Fruit fly (Drosophila melanogaster): ENCODE measurements around the gene CG8907.

Gene CG8907

dm6 chr3R:17029796-17030195 is 21.7 kb downstream of the CG8907 start:
- TF ChIP-seq noc (tag; optimal IDR thresholded peaks at IDR 0.05): no peak

DNA sequence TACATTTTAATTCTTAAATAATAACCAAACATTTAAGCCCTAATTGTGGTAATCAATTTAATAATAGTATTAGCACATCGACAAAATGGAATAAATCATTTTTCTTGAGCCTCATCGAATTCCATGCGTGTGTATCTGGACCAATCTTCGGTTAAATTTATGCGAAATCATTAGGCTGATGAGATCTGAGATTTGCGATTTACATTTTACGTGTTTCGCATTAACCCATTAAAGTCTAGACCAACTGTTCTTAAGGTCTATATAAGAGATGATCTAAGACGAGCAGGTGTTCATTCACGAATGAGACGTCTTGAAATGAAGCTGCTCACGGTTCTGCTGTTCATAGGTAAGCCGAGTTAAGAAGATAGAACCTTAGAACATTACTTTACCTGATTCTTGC is 23.4 kb downstream of the CG8907 start, which contains the start of gene CG31268:
Gene CG31268, plus strand, starts transcription at position 301 of the 400 bp plus-strand sequence.
- no peak for TF ChIP-seq noc (tag; optimal IDR thresholded peaks at IDR 0.05)

DNA sequence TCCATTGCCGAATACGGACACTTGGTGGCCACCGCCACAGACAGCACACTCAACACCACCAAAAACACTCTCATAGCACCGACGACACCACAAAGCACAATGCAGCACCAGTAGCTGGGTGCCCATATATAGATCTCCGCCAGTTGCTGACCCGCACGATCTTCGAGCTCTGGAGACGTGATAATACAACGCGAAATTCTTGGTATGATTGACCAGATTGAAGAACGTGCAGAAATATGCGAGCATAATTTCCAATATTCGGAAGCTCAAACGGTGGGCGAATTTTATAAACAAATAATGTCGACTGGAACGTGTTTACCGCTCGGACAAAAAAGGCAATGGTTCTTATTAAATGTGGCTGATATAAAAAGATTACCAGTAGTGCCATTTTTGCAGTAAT is 27.9 kb downstream of the CG8907 start, which contains the start of gene CG4009:
Gene CG4009, minus strand, starts transcription at position 101 of the 400 bp plus-strand sequence.
- TF ChIP-seq noc (tag; optimal IDR thresholded peaks at IDR 0.05): no peak

dm6 chr3R:17039993-17040807 is 32.1 kb downstream of the CG8907 start, which contains the start of the genes CG18213 and Trm7-32:
Gene CG18213 (minus strand): TSS chr3R:17040203.
Gene Trm7-32 (plus strand): TSS chr3R:17040682.
- TF ChIP-seq noc (tag; optimal IDR thresholded peaks at IDR 0.05): no peak

- TF ChIP-seq noc (tag; optimal IDR thresholded peaks at IDR 0.05): no peak
These were observed 34.9 kb downstream of the CG8907 start, which contains the start of the genes bdwf and Patr-1 for dm6 chr3R:17042838-17043569. Gene bdwf (minus strand): TSS chr3R:17043136. Gene Patr-1 (plus strand): TSS chr3R:17043564.

dm6 chr3R:17043570-17043923 is 35.5 kb downstream of the CG8907 start:
- TF ChIP-seq noc (tag; optimal IDR thresholded peaks at IDR 0.05): no peak

- TF ChIP-seq noc (tag; optimal IDR thresholded peaks at IDR 0.05): no peak
These were observed 40.8 kb downstream of the CG8907 start for dm6 chr3R:17048867-17049266.

DNA sequence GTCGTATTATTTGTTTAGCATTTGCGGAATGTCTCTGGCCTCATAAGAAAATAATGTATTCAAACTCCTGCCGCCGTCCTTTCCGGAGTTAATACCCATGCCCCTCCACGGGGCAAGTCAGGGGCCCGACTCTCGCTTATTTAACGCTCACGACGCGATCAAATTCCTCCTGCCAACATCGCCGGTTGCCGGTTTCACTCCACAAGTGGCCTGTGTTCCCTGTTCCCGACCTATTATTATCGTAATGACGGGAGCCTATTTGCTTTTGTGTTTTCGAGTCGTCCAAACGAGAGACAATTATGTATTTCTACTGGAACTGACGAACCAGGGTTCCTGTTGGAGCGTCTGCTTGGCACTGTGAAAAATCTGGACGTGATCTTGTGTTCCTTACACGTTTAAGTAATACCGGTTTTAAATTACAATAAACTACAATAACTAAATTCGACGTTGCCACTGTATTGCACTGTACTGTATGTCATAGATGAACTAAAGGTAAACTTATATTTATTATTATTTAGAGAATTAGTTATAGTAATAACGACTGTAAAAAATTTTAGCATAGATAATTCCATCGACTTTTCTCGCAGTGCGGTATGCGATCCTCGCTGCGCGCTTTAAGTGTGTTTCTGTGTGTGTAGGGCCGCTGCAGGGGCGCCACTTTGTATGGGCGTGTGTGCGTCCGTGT is 44.5 kb downstream of the CG8907 start:
- no peak for TF ChIP-seq noc (tag; optimal IDR thresholded peaks at IDR 0.05)

DNA sequence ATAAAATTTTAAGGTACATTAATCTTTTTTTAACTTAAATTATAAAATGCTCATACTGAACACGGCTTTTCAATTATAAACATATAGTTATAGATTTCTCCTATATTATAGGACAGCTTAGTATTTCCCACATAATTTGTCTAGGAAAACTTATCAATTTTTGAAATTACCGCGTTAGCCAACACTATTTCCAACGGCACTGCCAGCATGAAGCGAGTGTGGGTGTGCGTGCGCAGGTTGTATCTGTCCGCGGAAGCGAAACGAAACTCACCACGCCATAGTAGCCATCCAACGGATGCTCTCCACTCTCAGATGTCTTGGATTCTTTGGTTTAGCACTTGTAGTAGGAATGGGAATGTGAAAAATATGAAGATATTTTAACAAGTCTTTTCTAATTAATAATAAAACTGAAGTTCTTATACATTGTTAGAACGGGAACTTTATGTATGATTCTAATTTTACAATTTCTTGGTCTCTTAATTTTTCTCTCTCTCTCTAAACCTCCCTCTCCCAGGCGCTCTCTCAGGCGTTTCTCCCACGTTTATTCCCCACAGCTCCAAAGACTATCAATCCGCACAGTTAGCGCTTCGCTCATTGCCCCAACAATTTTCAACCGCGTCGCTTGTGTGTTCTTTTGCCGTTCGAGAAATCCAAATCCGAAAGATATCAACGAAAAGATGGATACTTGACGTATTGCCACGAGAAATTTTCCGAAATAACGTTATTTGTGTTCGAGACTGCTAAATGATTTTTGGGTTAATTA is 45.5 kb downstream of the CG8907 start, which contains the start of gene Dad:
Gene Dad, plus strand, starts transcription at position 593 of the 763 bp plus-strand sequence.
- peak; percentile 7 for TF ChIP-seq noc (tag; optimal IDR thresholded peaks at IDR 0.05)

DNA sequence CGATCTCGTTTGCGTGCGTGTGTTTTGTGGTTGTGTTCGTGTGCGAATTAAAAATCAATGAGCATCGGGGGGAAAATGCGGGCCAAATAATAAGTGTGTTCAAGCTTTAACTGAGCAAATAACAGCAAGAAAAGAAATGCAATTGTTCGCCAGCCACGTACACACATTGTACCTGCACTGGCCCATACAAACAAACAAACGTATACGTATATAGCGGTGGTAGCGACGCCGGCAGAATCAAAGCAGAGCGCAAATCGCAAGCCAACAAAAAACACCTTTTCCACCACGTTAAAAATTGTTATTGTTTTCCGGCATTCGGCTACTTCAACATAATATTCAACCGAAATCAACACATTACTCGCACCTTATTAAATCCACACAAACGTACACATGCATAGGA is 46.5 kb downstream of the CG8907 start:
- TF ChIP-seq noc (tag; optimal IDR thresholded peaks at IDR 0.05): no peak

- peak; percentile 88 for TF ChIP-seq noc (tag; optimal IDR thresholded peaks at IDR 0.05)
These were observed 48.3 kb downstream of the CG8907 start for dm6 chr3R:17056183-17056904.

- no peak for TF ChIP-seq noc (tag; optimal IDR thresholded peaks at IDR 0.05)
These were observed 48.8 kb downstream of the CG8907 start for dm6 chr3R:17056905-17057251.

DNA sequence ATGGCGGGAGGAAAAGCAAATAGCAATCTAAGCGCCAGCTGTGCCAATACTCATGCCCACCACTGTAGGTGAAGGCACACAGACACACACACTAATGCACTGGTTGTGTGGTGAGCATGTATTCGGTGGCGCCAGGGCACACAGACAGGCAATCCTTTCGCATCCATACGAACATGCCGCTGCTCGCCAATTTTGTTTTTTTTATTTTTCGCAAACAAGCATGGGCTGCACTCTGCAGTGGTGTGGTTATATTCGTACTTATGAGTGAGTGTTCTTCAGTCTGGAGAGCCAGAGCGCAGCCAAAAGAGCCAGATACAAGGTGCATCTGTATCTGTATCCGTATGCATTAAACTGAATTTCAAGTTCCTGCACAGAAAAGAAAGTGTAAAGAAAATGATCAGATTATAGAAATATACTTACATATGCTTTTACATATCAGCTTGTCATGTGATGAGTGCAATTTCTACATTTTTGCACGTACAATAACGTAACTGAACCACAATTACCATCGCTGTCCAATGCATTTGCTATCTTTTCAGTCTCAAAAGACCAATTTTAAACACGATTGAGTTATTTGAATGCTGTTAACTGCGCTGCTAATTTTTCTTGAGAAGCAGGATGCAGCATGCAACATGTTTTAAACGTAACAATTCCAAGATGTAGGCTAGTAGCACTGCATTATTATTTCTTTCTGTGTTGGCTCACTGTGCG is 51.2 kb downstream of the CG8907 start:
- TF ChIP-seq noc (tag; optimal IDR thresholded peaks at IDR 0.05): no peak

dm6 chr3R:17059811-17060169 is 51.7 kb downstream of the CG8907 start:
- TF ChIP-seq noc (tag; optimal IDR thresholded peaks at IDR 0.05): no peak

Measured in whole organism, larva.